Worm (Caenorhabditis elegans) whole organism, L3 larva: Measurements from ENCODE around the gene ZK1098.12.

Experiments used
- elt-2 ChIP-seq: sonication (generic microtip); optimal IDR thresholded peaks from 2 replicates; lab custom pipeline; 2016; ENCODE audit warnings: missing genetic modification reagents, mild to moderate bottlenecking, missing genetic modification characterization, missing compliant biosample characterization
- lin-15B ChIP-seq: fragments of 150-350 bp; optimal IDR thresholded peaks from 2 replicates; lab custom pipeline; 2014; ENCODE audit warnings: missing biosample characterization, missing genetic modification characterization
- nhr-77 ChIP-seq: fragments of 150-350 bp; optimal IDR thresholded peaks from 2 replicates; lab custom pipeline; 2014; ENCODE audit warnings: missing biosample characterization, missing genetic modification characterization
- pqm-1 ChIP-seq: fragments of 150-350 bp; optimal IDR thresholded peaks from 2 replicates; lab custom pipeline; 2017; ENCODE audit warnings: missing biosample characterization, missing genetic modification characterization, inconsistent platforms

DNA sequence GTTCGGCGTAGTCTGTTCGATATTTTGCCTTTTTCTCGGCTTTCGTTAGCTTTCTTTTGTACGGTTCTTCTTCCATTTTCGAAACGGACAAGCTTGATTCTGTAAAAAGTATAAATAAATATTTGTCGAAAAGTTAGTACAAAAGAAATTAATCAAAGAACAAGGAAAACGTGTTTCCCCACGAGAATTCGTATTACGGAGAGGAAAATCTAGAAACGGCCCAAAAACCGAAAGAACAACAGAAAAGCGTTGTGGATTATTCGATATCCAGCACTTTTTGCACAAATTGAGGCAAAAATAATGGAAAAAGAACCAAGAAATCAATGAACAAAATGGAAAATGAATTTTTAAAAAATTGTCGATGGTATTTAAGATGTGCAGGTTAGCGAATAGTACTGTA lies 2.6 kb upstream of the ZK1098.12 start, which contains the start of gene mut-7:
- TF ChIP-seq pqm-1 (tag; lab: Kevin White, UChicago) (no peak), nhr-77 (tag; lab: Kevin White, UChicago) (no peak), lin-15B (tag; lab: Kevin White, UChicago) (no peak), elt-2 (tag; lab: Kevin White, UChicago) (no peak)
